Fruit fly (Drosophila melanogaster) whole organism, embryonic: ENCODE results near the gene CheA75a.
A peak's percentile ranks its signal among the peaks of the same experiment; 100 is the strongest.

Experiments
- ATbp ChIP-seq: fragments of 200-800 bp; sonication (Bioruptor generic); optimal IDR thresholded peaks from 2 replicates; lab custom pipeline; 2017; ENCODE audit warnings: missing biosample characterization, mild to moderate bottlenecking, missing genetic modification characterization, missing genetic modification reagents
- Asciz ChIP-seq: fragments of 200-800 bp; sonication (Bioruptor generic); optimal IDR thresholded peaks from 2 replicates; lab custom pipeline; 2017; ENCODE audit warnings: missing biosample characterization, mild to moderate bottlenecking, missing genetic modification characterization, missing genetic modification reagents
- Awh ChIP-seq: fragments of 200-800 bp; sonication (Bioruptor generic); IDR thresholded peaks from 2 replicates; pipeline ENCODE4, ENCODE4 v1.3.6; 2022; ENCODE audit warnings: missing biosample characterization, missing genetic modification characterization
- B-H1 ChIP-seq: fragments of 200-800 bp; sonication (Bioruptor generic); IDR thresholded peaks from 3 replicates; pipeline ENCODE4 v1.3.6; 2022; ENCODE audit warnings: missing biosample characterization, missing genetic modification characterization
- B-H2 ChIP-seq: fragments of 200-800 bp; sonication (Bioruptor generic); optimal IDR thresholded peaks from 2 replicates; lab custom pipeline; 2018; ENCODE audit warnings: missing biosample characterization, mild to moderate bottlenecking, missing genetic modification characterization
- Blimp-1 ChIP-seq: fragments of 200-800 bp; sonication (Bioruptor generic); optimal IDR thresholded peaks from 3 replicates; lab custom pipeline; 2018; ENCODE audit warnings: missing biosample characterization, missing genetic modification characterization, mild to moderate bottlenecking, moderate library complexity, missing genetic modification reagents
- CG11504 ChIP-seq: fragments of 200-800 bp; sonication (Bioruptor generic); optimal IDR thresholded peaks from 3 replicates; lab custom pipeline; 2019; ENCODE audit warnings: missing biosample characterization, mild to moderate bottlenecking, missing genetic modification characterization, moderate library complexity
- CG11560 ChIP-seq: fragments of 200-800 bp; sonication (Bioruptor generic); IDR thresholded peaks from 3 replicates; pipeline ENCODE4 v1.3.6; 2022; ENCODE audit warnings: missing biosample characterization, missing genetic modification characterization
- CG12071 ChIP-seq: fragments of 200-800 bp; sonication (Bioruptor generic); optimal IDR thresholded peaks from 3 replicates; lab custom pipeline; 2018; ENCODE audit warnings: missing biosample characterization, mild to moderate bottlenecking, missing genetic modification characterization
- CG12104 ChIP-seq: fragments of 200-800 bp; sonication (Bioruptor generic); optimal IDR thresholded peaks from 3 replicates; lab custom pipeline; 2016; ENCODE audit warnings: missing biosample characterization, missing genetic modification characterization
- CG12236 ChIP-seq: fragments of 200-800 bp; sonication (Bioruptor generic); optimal IDR thresholded peaks from 2 replicates; lab custom pipeline; 2016; ENCODE audit warnings: missing biosample characterization, missing genetic modification characterization
- CG12744 ChIP-seq: fragments of 200-800 bp; sonication (Bioruptor generic); optimal IDR thresholded peaks from 2 replicates; lab custom pipeline; 2016; ENCODE audit warnings: missing biosample characterization, missing genetic modification characterization
- CG14014 ChIP-seq: fragments of 200-800 bp; sonication (Bioruptor generic); IDR thresholded peaks from 2 replicates; pipeline ENCODE4 v1.3.6; 2022; ENCODE audit warnings: missing biosample characterization, missing genetic modification characterization
- CG14667 ChIP-seq: fragments of 200-800 bp; sonication (Bioruptor generic); IDR thresholded peaks from 2 replicates; pipeline ENCODE4 v1.3.6; 2022; ENCODE audit warnings: missing biosample characterization, missing genetic modification characterization
- CG16815 ChIP-seq: fragments of 200-800 bp; sonication (Bioruptor generic); optimal IDR thresholded peaks from 3 replicates; lab custom pipeline; 2017; ENCODE audit warnings: missing biosample characterization, mild to moderate bottlenecking, missing genetic modification characterization
- CG1792 ChIP-seq: fragments of 200-800 bp; sonication (Bioruptor generic); optimal IDR thresholded peaks from 2 replicates; lab custom pipeline; 2016; ENCODE audit warnings: missing biosample characterization, missing genetic modification characterization
- CG18262 ChIP-seq: fragments of 200-800 bp; optimal IDR thresholded peaks from 3 replicates; lab custom pipeline; 2019; ENCODE audit warnings: missing biosample characterization, mild to moderate bottlenecking, missing genetic modification characterization, moderate library complexity
- CG3838 ChIP-seq: fragments of 200-800 bp; sonication (Bioruptor generic); optimal IDR thresholded peaks from 3 replicates; lab custom pipeline; 2016; ENCODE audit warnings: missing biosample characterization, missing genetic modification characterization
- CG4328 ChIP-seq: fragments of 200-800 bp; sonication (Bioruptor generic); optimal IDR thresholded peaks from 3 replicates; lab custom pipeline; 2017; ENCODE audit warnings: missing biosample characterization, missing genetic modification reagents, missing genetic modification characterization
- CG7271 ChIP-seq: fragments of 200-800 bp; sonication (Bioruptor generic); optimal IDR thresholded peaks from 2 replicates; lab custom pipeline; 2018; ENCODE audit warnings: missing biosample characterization, mild to moderate bottlenecking, missing genetic modification characterization, moderate library complexity
- CG7357 ChIP-seq: fragments of 200-800 bp; sonication (Bioruptor generic); IDR thresholded peaks from 3 replicates; pipeline ENCODE4 v1.3.6; 2022; ENCODE audit warnings: missing biosample characterization, missing genetic modification characterization
- CG7786 ChIP-seq: fragments of 200-800 bp; sonication (Bioruptor generic); optimal IDR thresholded peaks from 2 replicates; lab custom pipeline; 2016; ENCODE audit warnings: missing biosample characterization, missing genetic modification characterization
- CG7928 ChIP-seq: fragments of 200-800 bp; sonication (Bioruptor generic); optimal IDR thresholded peaks from 2 replicates; lab custom pipeline; 2017; ENCODE audit warnings: missing biosample characterization, mild to moderate bottlenecking, missing genetic modification characterization
- CG8765 ChIP-seq: fragments of 200-800 bp; sonication (Bioruptor generic); IDR thresholded peaks from 2 replicates; pipeline ENCODE4 v1.3.6; 2022; ENCODE audit warnings: missing biosample characterization, missing genetic modification characterization
- CG9609 ChIP-seq: fragments of 200-800 bp; sonication (Bioruptor generic); optimal IDR thresholded peaks from 3 replicates; lab custom pipeline; 2016; ENCODE audit warnings: missing biosample characterization, missing genetic modification characterization
- CHES-1-like ChIP-seq: fragments of 200-800 bp; sonication (Bioruptor generic); optimal IDR thresholded peaks from 2 replicates; lab custom pipeline; 2016; ENCODE audit warnings: missing biosample characterization, missing genetic modification characterization
- Elba2 ChIP-seq: fragments of 200-800 bp; sonication (Bioruptor generic); optimal IDR thresholded peaks from 3 replicates; lab custom pipeline; 2016; ENCODE audit warnings: missing biosample characterization, missing genetic modification characterization
- Ets97D ChIP-seq: fragments of 200-800 bp; sonication (Bioruptor generic); optimal IDR thresholded peaks from 3 replicates; lab custom pipeline; 2016; ENCODE audit warnings: missing biosample characterization, missing genetic modification characterization
- Hmr ChIP-seq: fragments of 200-800 bp; sonication (Bioruptor generic); optimal IDR thresholded peaks from 3 replicates; lab custom pipeline; 2017; ENCODE audit warnings: mild to moderate bottlenecking, missing biosample characterization, missing genetic modification reagents, missing genetic modification characterization
- Hmx ChIP-seq: fragments of 200-800 bp; sonication (Bioruptor generic); optimal IDR thresholded peaks from 2 replicates; lab custom pipeline; 2016; ENCODE audit warnings: missing biosample characterization, missing genetic modification characterization
- Lim3 ChIP-seq: fragments of 200-800 bp; sonication (Bioruptor generic); IDR thresholded peaks from 2 replicates; pipeline ENCODE4 v1.3.6; 2022; ENCODE audit warnings: missing biosample characterization, missing genetic modification characterization
- Lpt ChIP-seq: fragments of >200 bp; optimal IDR thresholded peaks from 2 replicates; lab custom pipeline; 2018; ENCODE audit warnings: missing biosample characterization, missing genetic modification characterization
- PHDP ChIP-seq: fragments of 200-800 bp; sonication (Bioruptor generic); optimal IDR thresholded peaks from 3 replicates; lab custom pipeline; 2018; ENCODE audit warnings: missing biosample characterization, mild to moderate bottlenecking, missing genetic modification characterization, moderate library complexity
- Trl ChIP-seq, 3 experiments: fragments of >200 bp in 2 of 3; fragments of 200-800 bp in 1 of 3; sonication (Bioruptor generic) in 1 of 3; optimal IDR thresholded peaks; 2 replicates in 1 of 3; 3 replicates in 2 of 3; lab custom pipeline; 2016 to 2017; ENCODE audit warnings: missing biosample characterization in 1 of 3, missing genetic modification characterization in 1 of 3
- Usf ChIP-seq: fragments of 200-800 bp; sonication (Bioruptor generic); optimal IDR thresholded peaks from 2 replicates; lab custom pipeline; 2017; ENCODE audit warnings: missing genotype, missing biosample characterization, missing genetic modification characterization
- Xrp1 ChIP-seq: fragments of 200-800 bp; sonication (Bioruptor generic); IDR thresholded peaks from 2 replicates; pipeline ENCODE4 v1.3.6; 2022; ENCODE audit warnings: missing biosample characterization, missing genetic modification characterization
- crol ChIP-seq: fragments of 200-800 bp; sonication (Bioruptor generic); IDR thresholded peaks from 2 replicates; pipeline ENCODE4 v1.3.6; 2022; ENCODE audit warnings: missing biosample characterization, missing genetic modification characterization
- ewg ChIP-seq: fragments of 200-800 bp; sonication (Bioruptor generic); optimal IDR thresholded peaks from 3 replicates; lab custom pipeline; 2017; ENCODE audit warnings: mild to moderate bottlenecking, missing biosample characterization, missing genetic modification reagents, missing genetic modification characterization
- eyg ChIP-seq: fragments of 200-800 bp; sonication (Bioruptor generic); optimal IDR thresholded peaks from 3 replicates; lab custom pipeline; 2016; ENCODE audit warnings: missing biosample characterization, missing genetic modification characterization
- hb ChIP-seq: fragments of 200-800 bp; sonication (Bioruptor generic); IDR thresholded peaks from 3 replicates; pipeline ENCODE4 v1.3.6; 2022; ENCODE audit warnings: missing biosample characterization, missing genetic modification characterization; ENCODE audit not compliant: partially characterized antibody
- hkb ChIP-seq, 2 experiments: fragments of 200-800 bp in 1 of 2; fragments of >200 bp in 1 of 2; sonication (Bioruptor generic) in 1 of 2; IDR thresholded peaks in 1 of 2; optimal IDR thresholded peaks in 1 of 2; 2 replicates each; pipeline versions ENCODE4 v1.3.6 to Lab custom; 2017 to 2022; ENCODE audit warnings: missing biosample characterization in 1 of 2, missing genetic modification characterization in 1 of 2
- nom ChIP-seq: fragments of 200-800 bp; sonication (Bioruptor generic); optimal IDR thresholded peaks from 2 replicates; lab custom pipeline; 2017; ENCODE audit warnings: missing biosample characterization, missing genetic modification characterization, mild to moderate bottlenecking, moderate library complexity, missing genetic modification reagents
- pb ChIP-seq: fragments of 200-800 bp; sonication (Bioruptor generic); optimal IDR thresholded peaks from 3 replicates; lab custom pipeline; 2016; ENCODE audit warnings: missing biosample characterization, missing genetic modification characterization
- prd ChIP-seq, 3 experiments: fragments of >200 bp in 2 of 3; fragments of 200-800 bp in 1 of 3; sonication (Bioruptor generic) in 1 of 3; optimal IDR thresholded peaks in 2 of 3; IDR thresholded peaks in 1 of 3; 2 replicates in 2 of 3; 3 replicates in 1 of 3; pipeline versions ENCODE4 v1.3.6 to Lab custom; 2017 to 2022; ENCODE audit warnings: missing biosample characterization in 1 of 3, missing genetic modification characterization in 1 of 3
- row ChIP-seq: fragments of 200-800 bp; sonication (Bioruptor generic); IDR thresholded peaks from 3 replicates; pipeline ENCODE4 v1.3.6; 2022; ENCODE audit warnings: missing biosample characterization, missing genetic modification characterization
- sd ChIP-seq: fragments of 200-800 bp; sonication (Bioruptor generic); optimal IDR thresholded peaks from 3 replicates; lab custom pipeline; 2018; ENCODE audit warnings: missing biosample characterization, mild to moderate bottlenecking, missing genetic modification characterization, moderate library complexity
- slbo ChIP-seq: fragments of 200-800 bp; sonication (Bioruptor generic); IDR thresholded peaks from 2 replicates; pipeline ENCODE4 v1.3.6; 2022; ENCODE audit warnings: missing biosample characterization, missing genetic modification characterization
- sna ChIP-seq: fragments of 200-800 bp; sonication (Bioruptor generic); IDR thresholded peaks from 2 replicates; pipeline ENCODE4 v1.3.6; 2022; ENCODE audit warnings: missing biosample characterization, missing genetic modification characterization; ENCODE audit not compliant: partially characterized antibody

The CheA75a gene

dm6 chr3L:18239036-18239940 is 12.6 kb upstream of the CheA75a start (continued):
- TF ChIP-seq prd (optimal IDR thresholded peaks at IDR 0.05; lab: Kevin White, UChicago) (no peak), prd (GFP tag; IDR thresholded peaks at IDR 0.05; lab: Robert Waterston, UW) (no peak), CG12071 (GFP tag; lab: Kevin White, UChicago) (no peak), CG9609 (GFP tag; lab: Kevin White, UChicago) (no peak), CG16815 (no peak), CG18262 (no peak), ewg (GFP tag; lab: Kevin White, UChicago) (no peak), Lpt (GFP tag; lab: Kevin White, UChicago) (no peak), eyg (GFP tag; lab: Kevin White, UChicago) (no peak), Lim3 (GFP tag; lab: Robert Waterston, UW) (no peak), CG7786 (GFP tag; lab: Kevin White, UChicago) (no peak), PHDP (no peak), CG7357 (GFP tag; lab: Robert Waterston, UW) (no peak), Xrp1 (GFP tag; lab: Robert Waterston, UW) (no peak), Blimp-1 (GFP tag; lab: Kevin White, UChicago) (peak; percentile 47), Ets97D (GFP tag; lab: Kevin White, UChicago) (no peak), CG1792 (GFP tag; lab: Kevin White, UChicago) (no peak), Usf (no peak), sna (no peak), B-H1 (GFP tag; lab: Robert Waterston, UW) (no peak), CG3838 (GFP tag; lab: Kevin White, UChicago) (peak; percentile 59), CG12104 (GFP tag; lab: Kevin White, UChicago) (no peak), Hmx (GFP tag; lab: Kevin White, UChicago) (no peak), Trl (optimal IDR thresholded peaks at IDR 0.05; lab: Kevin White, UChicago) (no peak), Trl (GFP tag; optimal IDR thresholded peaks at IDR 0.05; lab: Kevin White, UChicago) (no peak), Asciz (GFP tag; lab: Kevin White, UChicago) (no peak), CG7928 (no peak), CG14667 (GFP tag; lab: Robert Waterston, UW) (no peak), CG11560 (tag; lab: Robert Waterston, UW) (no peak), CG14014 (GFP tag; lab: Robert Waterston, UW) (no peak), CG12744 (GFP tag; lab: Kevin White, UChicago) (no peak), CG12236 (GFP tag; lab: Kevin White, UChicago) (no peak), CG8765 (GFP tag; lab: Robert Waterston, UW) (no peak), crol (GFP tag; lab: Robert Waterston, UW) (peak; percentile 93), row (peak; percentile 22; the same call in 2 of the 3 replicates), CHES-1-like (GFP tag; lab: Kevin White, UChicago) (no peak), hkb (optimal IDR thresholded peaks at IDR 0.05; lab: Kevin White, UChicago) (no peak), hkb (GFP tag; IDR thresholded peaks at IDR 0.05; lab: Robert Waterston, UW) (no peak), Awh (GFP tag; lab: Robert Waterston, UW) (peak; percentile 12; the same call in 1 of the 2 replicates)
- TF ChIP-seq, all 482 proteins: peak for 28

DNA sequence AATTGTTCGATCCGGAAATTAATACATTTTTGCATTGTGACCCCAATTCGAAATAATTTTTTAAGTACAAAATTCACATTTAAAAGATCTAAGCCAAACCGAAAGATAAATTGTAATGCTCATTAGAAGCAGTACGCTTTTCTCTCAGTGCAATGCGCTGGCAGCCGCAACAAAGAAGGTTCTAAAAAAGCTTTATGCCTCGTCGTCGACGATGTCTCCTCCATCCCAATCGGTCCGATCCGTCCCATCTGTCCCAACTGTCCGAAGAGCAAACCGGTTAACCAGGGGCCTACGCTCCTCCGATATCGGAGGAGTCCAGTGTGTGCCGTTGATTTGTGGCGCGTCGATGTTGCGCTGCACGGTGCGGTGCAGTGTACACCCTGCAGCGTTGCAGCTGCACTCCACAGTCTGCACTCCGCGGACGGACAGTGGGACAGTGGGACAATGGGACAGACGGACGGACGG is 11.5 kb upstream of the CheA75a start:
- TF ChIP-seq Hmr (GFP tag; lab: Kevin White, UChicago) (no peak), ATbp (GFP tag; lab: Kevin White, UChicago) (no peak), CG11504 (peak; percentile 7), nom (GFP tag; lab: Kevin White, UChicago) (peak; percentile 64), sd (no peak), CG7271 (tag; lab: Kevin White, UChicago) (no peak), slbo (no peak), Elba2 (GFP tag; lab: Kevin White, UChicago) (no peak), CG4328 (no peak), B-H2 (GFP tag; lab: Kevin White, UChicago) (no peak), pb (no peak), hb (GFP tag; lab: Robert Waterston, UW) (no peak)
